Fruit fly (Drosophila melanogaster) whole organism, embryonic: ENCODE data around the gene CG11470.

Experiments used
- Asciz ChIP-seq: fragments of 200-800 bp; sonication (Bioruptor generic); optimal IDR thresholded peaks from 2 replicates; lab custom pipeline; 2017; ENCODE audit warnings: missing biosample characterization, mild to moderate bottlenecking, missing genetic modification characterization, missing genetic modification reagents
- Atf6 ChIP-seq: fragments of 200-800 bp; sonication (Bioruptor generic); IDR thresholded peaks from 2 replicates; pipeline ENCODE4 v1.3.6; 2022; ENCODE audit warnings: missing biosample characterization, missing genetic modification characterization
- Bgb ChIP-seq: fragments of 200-800 bp; sonication (Bioruptor generic); IDR thresholded peaks from 2 replicates; pipeline ENCODE4 v1.3.6; 2022; ENCODE audit warnings: missing biosample characterization, missing genetic modification characterization; ENCODE audit not compliant: partially characterized antibody
- Blimp-1 ChIP-seq: fragments of 200-800 bp; sonication (Bioruptor generic); optimal IDR thresholded peaks from 3 replicates; lab custom pipeline; 2018; ENCODE audit warnings: missing biosample characterization, missing genetic modification characterization, mild to moderate bottlenecking, moderate library complexity, missing genetic modification reagents
- CG10274 ChIP-seq: fragments of 200-800 bp; sonication (Bioruptor generic); optimal IDR thresholded peaks from 3 replicates; lab custom pipeline; 2017; ENCODE audit warnings: missing biosample characterization, mild to moderate bottlenecking, missing genetic modification characterization
- CG10979 ChIP-seq: fragments of 200-800 bp; sonication (Bioruptor generic); optimal IDR thresholded peaks from 2 replicates; lab custom pipeline; 2018; ENCODE audit warnings: missing biosample characterization, mild to moderate bottlenecking, missing genetic modification characterization, moderate library complexity
- CG11093 ChIP-seq: fragments of 200-800 bp; sonication (Bioruptor generic); IDR thresholded peaks from 3 replicates; pipeline ENCODE4 v1.3.6; 2022; ENCODE audit warnings: missing biosample characterization, missing genetic modification characterization
- CG11695 ChIP-seq: fragments of 200-800 bp; sonication (Bioruptor generic); IDR thresholded peaks from 3 replicates; pipeline ENCODE4 v1.3.6; 2022; ENCODE audit warnings: missing biosample characterization, missing genetic modification characterization
- CG13123 ChIP-seq: fragments of 200-800 bp; sonication (Bioruptor generic); optimal IDR thresholded peaks from 2 replicates; lab custom pipeline; 2016; ENCODE audit warnings: missing biosample characterization, missing genetic modification characterization
- CG13624 ChIP-seq: fragments of 200-800 bp; sonication (Bioruptor generic); optimal IDR thresholded peaks from 2 replicates; lab custom pipeline; 2016; ENCODE audit warnings: missing biosample characterization, missing genetic modification characterization
- CG15073 ChIP-seq: fragments of 200-800 bp; sonication (Bioruptor generic); optimal IDR thresholded peaks from 2 replicates; lab custom pipeline; 2016; ENCODE audit warnings: missing biosample characterization, missing genetic modification characterization
- CG15269 ChIP-seq: fragments of 200-800 bp; sonication (Bioruptor generic); optimal IDR thresholded peaks from 2 replicates; lab custom pipeline; 2018; ENCODE audit warnings: missing biosample characterization, mild to moderate bottlenecking, missing genetic modification characterization, moderate library complexity
- CG15479 ChIP-seq: fragments of 200-800 bp; sonication (Bioruptor generic); optimal IDR thresholded peaks from 3 replicates; lab custom pipeline; 2019; ENCODE audit warnings: missing biosample characterization, mild to moderate bottlenecking, missing genetic modification characterization, moderate library complexity
- CG16815 ChIP-seq: fragments of 200-800 bp; sonication (Bioruptor generic); optimal IDR thresholded peaks from 3 replicates; lab custom pipeline; 2017; ENCODE audit warnings: missing biosample characterization, mild to moderate bottlenecking, missing genetic modification characterization
- CG16863 ChIP-seq: fragments of 200-800 bp; sonication (Bioruptor generic); optimal IDR thresholded peaks from 3 replicates; lab custom pipeline; 2016; ENCODE audit warnings: missing biosample characterization, missing genetic modification characterization
- CG18599 ChIP-seq: fragments of 200-800 bp; sonication (Bioruptor generic); optimal IDR thresholded peaks from 3 replicates; lab custom pipeline; 2017; ENCODE audit warnings: missing biosample characterization, missing genetic modification characterization, mild to moderate bottlenecking, moderate library complexity, missing genetic modification reagents
- CG30431 ChIP-seq: fragments of 200-800 bp; sonication (Bioruptor generic); optimal IDR thresholded peaks from 2 replicates; lab custom pipeline; 2017; ENCODE audit warnings: missing biosample characterization, missing genetic modification characterization
- CG31365 ChIP-seq: fragments of 200-800 bp; sonication (Bioruptor generic); optimal IDR thresholded peaks from 2 replicates; lab custom pipeline; 2018; ENCODE audit warnings: missing biosample characterization, mild to moderate bottlenecking, missing genetic modification characterization
- CG3163 ChIP-seq: fragments of 200-800 bp; sonication (Bioruptor generic); optimal IDR thresholded peaks from 3 replicates; lab custom pipeline; 2016; ENCODE audit warnings: missing biosample characterization, missing genetic modification characterization
- CG33557 ChIP-seq: fragments of 200-800 bp; sonication (Bioruptor generic); optimal IDR thresholded peaks from 2 replicates; lab custom pipeline; 2019; ENCODE audit warnings: missing biosample characterization, mild to moderate bottlenecking, missing genetic modification characterization, moderate library complexity
- CG3407 ChIP-seq: fragments of 200-800 bp; sonication (Bioruptor generic); optimal IDR thresholded peaks from 2 replicates; lab custom pipeline; 2018; ENCODE audit warnings: missing biosample characterization, mild to moderate bottlenecking, missing genetic modification characterization
- CG4404 ChIP-seq: fragments of 200-800 bp; sonication (Bioruptor generic); IDR thresholded peaks from 2 replicates; pipeline ENCODE4 v1.3.6; 2022; ENCODE audit warnings: missing biosample characterization, missing genetic modification characterization
- CG4820 ChIP-seq: fragments of 200-800 bp; sonication (Bioruptor generic); optimal IDR thresholded peaks from 3 replicates; lab custom pipeline; 2016; ENCODE audit warnings: missing biosample characterization, missing genetic modification characterization
- CG8359 ChIP-seq: fragments of 200-800 bp; sonication (Bioruptor generic); optimal IDR thresholded peaks from 2 replicates; lab custom pipeline; 2017; ENCODE audit warnings: missing biosample characterization, mild to moderate bottlenecking, missing genetic modification characterization, borderline replicate concordance
- CG9817 ChIP-seq: fragments of 200-800 bp; sonication (Bioruptor generic); optimal IDR thresholded peaks from 2 replicates; lab custom pipeline; 2018; ENCODE audit warnings: missing biosample characterization, mild to moderate bottlenecking, missing genetic modification characterization, moderate library complexity
- CrebB ChIP-seq: fragments of 200-800 bp; sonication (Bioruptor generic); optimal IDR thresholded peaks from 3 replicates; lab custom pipeline; 2018; ENCODE audit warnings: missing biosample characterization, mild to moderate bottlenecking, missing genetic modification characterization
- ERR ChIP-seq: fragments of 200-800 bp; sonication (Bioruptor generic); optimal IDR thresholded peaks from 2 replicates; lab custom pipeline; 2016; ENCODE audit warnings: missing biosample characterization, missing genetic modification characterization
- Fer2 ChIP-seq: fragments of 200-800 bp; sonication (Bioruptor generic); optimal IDR thresholded peaks from 2 replicates; lab custom pipeline; 2018; ENCODE audit warnings: missing biosample characterization, mild to moderate bottlenecking, missing genetic modification characterization, moderate library complexity
- Gug ChIP-seq: fragments of 200-800 bp; sonication (Bioruptor generic); IDR thresholded peaks from 4 replicates; pipeline ENCODE4 v1.3.6; 2022; ENCODE audit warnings: missing biosample characterization, missing genetic modification characterization
- Hr3 ChIP-seq: fragments of 200-800 bp; sonication (Bioruptor generic); optimal IDR thresholded peaks from 3 replicates; lab custom pipeline; 2016; ENCODE audit warnings: missing biosample characterization, missing genetic modification characterization
- MESR4 ChIP-seq: fragments of 200-800 bp; sonication (Bioruptor generic); optimal IDR thresholded peaks from 2 replicates; lab custom pipeline; 2018; ENCODE audit warnings: missing biosample characterization, mild to moderate bottlenecking, missing genetic modification characterization, moderate library complexity
- Optix ChIP-seq: fragments of 200-800 bp; sonication (Bioruptor generic); IDR thresholded peaks from 3 replicates; pipeline ENCODE4 v1.3.6; 2022; ENCODE audit warnings: missing biosample characterization, missing genetic modification characterization
- Spps ChIP-seq: fragments of 200-800 bp; sonication (Bioruptor generic); optimal IDR thresholded peaks from 2 replicates; lab custom pipeline; 2018; ENCODE audit warnings: missing biosample characterization, mild to moderate bottlenecking, missing genetic modification characterization
- Taf1 ChIP-seq: fragments of 200-800 bp; sonication (Bioruptor generic); IDR thresholded peaks from 2 replicates; pipeline ENCODE4 v1.3.6; 2022; ENCODE audit warnings: missing biosample characterization, missing genetic modification characterization
- corto ChIP-seq: fragments of 200-800 bp; sonication (Bioruptor generic); optimal IDR thresholded peaks from 2 replicates; lab custom pipeline; 2016; ENCODE audit warnings: missing biosample characterization, mild to moderate bottlenecking, missing genetic modification characterization, moderate library complexity
- dati ChIP-seq: fragments of 200-800 bp; sonication (Bioruptor generic); IDR thresholded peaks from 2 replicates; pipeline ENCODE4 v1.3.6; 2022; ENCODE audit warnings: missing biosample characterization, missing genetic modification characterization
- dm ChIP-seq: fragments of 200-800 bp; sonication (Bioruptor generic); optimal IDR thresholded peaks from 3 replicates; lab custom pipeline; 2016; ENCODE audit warnings: missing biosample characterization, missing genetic modification characterization
- exex ChIP-seq: fragments of 200-800 bp; sonication (Bioruptor generic); optimal IDR thresholded peaks from 4 replicates; lab custom pipeline; 2018; ENCODE audit warnings: missing biosample characterization, mild to moderate bottlenecking, missing genetic modification characterization, moderate library complexity
- fd3F ChIP-seq: fragments of 200-800 bp; sonication (Bioruptor generic); optimal IDR thresholded peaks from 2 replicates; lab custom pipeline; 2018; ENCODE audit warnings: missing biosample characterization, mild to moderate bottlenecking, missing genetic modification characterization, moderate library complexity
- fu2 ChIP-seq: fragments of 200-800 bp; sonication (Bioruptor generic); optimal IDR thresholded peaks from 2 replicates; lab custom pipeline; 2016; ENCODE audit warnings: missing biosample characterization, missing genetic modification characterization
- h ChIP-seq: fragments of >200 bp; optimal IDR thresholded peaks from 2 replicates; lab custom pipeline; 2017
- her ChIP-seq: fragments of 200-800 bp; sonication (Bioruptor generic); optimal IDR thresholded peaks from 2 replicates; lab custom pipeline; 2016; ENCODE audit warnings: missing biosample characterization, missing genetic modification characterization
- mam ChIP-seq: fragments of 200-800 bp; sonication (Bioruptor generic); optimal IDR thresholded peaks from 3 replicates; lab custom pipeline; 2016; ENCODE audit warnings: missing biosample characterization, missing genetic modification characterization
- mld ChIP-seq: fragments of 200-800 bp; sonication (Bioruptor generic); IDR thresholded peaks from 3 replicates; pipeline ENCODE4 v1.3.6; 2022; ENCODE audit warnings: missing biosample characterization, missing genetic modification characterization; ENCODE audit not compliant: partially characterized antibody
- odd ChIP-seq: fragments of 200-800 bp; sonication (Bioruptor generic); optimal IDR thresholded peaks from 2 replicates; lab custom pipeline; 2017; ENCODE audit warnings: missing biosample characterization, mild to moderate bottlenecking, missing genetic modification characterization
- pb ChIP-seq: fragments of 200-800 bp; sonication (Bioruptor generic); optimal IDR thresholded peaks from 3 replicates; lab custom pipeline; 2016; ENCODE audit warnings: missing biosample characterization, missing genetic modification characterization
- pzg ChIP-seq: fragments of 200-800 bp; sonication (Bioruptor generic); optimal IDR thresholded peaks from 3 replicates; lab custom pipeline; 2018; ENCODE audit warnings: missing biosample characterization, mild to moderate bottlenecking, missing genetic modification characterization, moderate library complexity
- row ChIP-seq: fragments of 200-800 bp; sonication (Bioruptor generic); IDR thresholded peaks from 3 replicates; pipeline ENCODE4 v1.3.6; 2022; ENCODE audit warnings: missing biosample characterization, missing genetic modification characterization
- sna ChIP-seq: fragments of 200-800 bp; sonication (Bioruptor generic); IDR thresholded peaks from 2 replicates; pipeline ENCODE4 v1.3.6; 2022; ENCODE audit warnings: missing biosample characterization, missing genetic modification characterization; ENCODE audit not compliant: partially characterized antibody
- so ChIP-seq: fragments of 200-800 bp; sonication (Bioruptor generic); IDR thresholded peaks from 3 replicates; pipeline ENCODE4 v1.3.6; 2022; ENCODE audit warnings: missing biosample characterization, missing genetic modification characterization

The CG11470 gene

dm6 chr3R:29591481-29592138, 2.0 kb upstream of the CG11470 start, which contains the start of gene alph (continued):
- peak; percentile 94 for TF ChIP-seq MESR4
- peak; percentile 35 for TF ChIP-seq ERR (GFP tag; lab: Kevin White, UChicago)
- TF ChIP-seq CG10274 = no peak
- TF ChIP-seq pb (GFP tag; lab: Kevin White, UChicago) = no peak
- TF ChIP-seq Asciz = peak; percentile 23
- no peak for TF ChIP-seq odd (GFP tag; lab: Kevin White, UChicago)
- no peak for TF ChIP-seq Taf1 (GFP tag; lab: Robert Waterston, UW)
- TF ChIP-seq h (lab: Kevin White, UChicago) = no peak
- TF ChIP-seq CG9817 (tag; lab: Kevin White, UChicago) = no peak
- peak; percentile 26 for TF ChIP-seq CrebB (tag; lab: Kevin White, UChicago)
- TF ChIP-seq CG16863 (GFP tag; lab: Kevin White, UChicago) = peak; percentile 93
- TF ChIP-seq Gug (GFP tag; lab: Robert Waterston, UW) = peak; percentile 37; the same call in 1 of the 4 replicates
- TF ChIP-seq CG8359 = no peak
- peak; percentile 40 for TF ChIP-seq CG13624 (GFP tag; lab: Kevin White, UChicago)
- peak; percentile 92 for TF ChIP-seq pzg
- no peak for TF ChIP-seq CG4404 (GFP tag; lab: Robert Waterston, UW)
- no peak for TF ChIP-seq CG16815 (GFP tag; lab: Kevin White, UChicago)
- TF ChIP-seq fd3F = no peak
- peak; percentile 44; the same call in 2 of the 3 replicates for TF ChIP-seq row (GFP tag; lab: Robert Waterston, UW)
- TF ChIP-seq mld (GFP tag; lab: Robert Waterston, UW) = peak; percentile 96
- TF ChIP-seq Blimp-1 (GFP tag; lab: Kevin White, UChicago) = peak; percentile 34
- peak; percentile 22 for TF ChIP-seq CG31365 (tag; lab: Kevin White, UChicago)
- no peak for TF ChIP-seq exex (tag; lab: Kevin White, UChicago)
- TF ChIP-seq CG30431 (GFP tag; lab: Kevin White, UChicago) = no peak
- TF ChIP-seq CG13123 (GFP tag; lab: Kevin White, UChicago) = no peak
- TF ChIP-seq CG11093 (GFP tag; lab: Robert Waterston, UW) = no peak
- peak; percentile 57 for TF ChIP-seq CG18599 (GFP tag; lab: Kevin White, UChicago)
- TF ChIP-seq CG11695 (GFP tag; lab: Robert Waterston, UW) = no peak
- no peak for TF ChIP-seq Atf6 (GFP tag; lab: Robert Waterston, UW)
- peak; percentile 10 for TF ChIP-seq CG4820 (GFP tag; lab: Kevin White, UChicago)
- peak; percentile 14 for TF ChIP-seq fu2
- TF ChIP-seq CG10979 = peak; percentile 32
- no peak for TF ChIP-seq so (GFP tag; lab: Robert Waterston, UW)
- peak; percentile 64 for TF ChIP-seq dm (GFP tag; lab: Kevin White, UChicago)
- peak; percentile 93 for TF ChIP-seq sna (GFP tag; lab: Robert Waterston, UW)
- TF ChIP-seq Optix (GFP tag; lab: Robert Waterston, UW) = 0 out of 3 replicates have a peak, but pooled peaks have one; percentile 28
- TF ChIP-seq CG15073 (GFP tag; lab: Kevin White, UChicago) = no peak
- peak; percentile 25 for TF ChIP-seq CG3163 (GFP tag; lab: Kevin White, UChicago)
- no peak for TF ChIP-seq CG15479 (GFP tag; lab: Kevin White, UChicago)
- peak; percentile 6 for TF ChIP-seq CG3407
- TF ChIP-seq Fer2 (tag; lab: Kevin White, UChicago) = no peak
- peak; percentile 33 for TF ChIP-seq Hr3
- no peak for TF ChIP-seq her (GFP tag; lab: Kevin White, UChicago)
- no peak for TF ChIP-seq Spps (tag; lab: Kevin White, UChicago)
- no peak for TF ChIP-seq corto (GFP tag; lab: Kevin White, UChicago)
- TF ChIP-seq Bgb (GFP tag; lab: Robert Waterston, UW) = peak; percentile 99
- TF ChIP-seq mam (GFP tag; lab: Kevin White, UChicago) = peak; percentile 54
- no peak for TF ChIP-seq CG15269 (tag; lab: Kevin White, UChicago)
- TF ChIP-seq dati = no peak
- TF ChIP-seq CG33557 (GFP tag; lab: Kevin White, UChicago) = peak; percentile 6
